Fruit fly (Drosophila melanogaster) whole organism, embryonic: Measurements from ENCODE around the gene E2f2.

Source experiments
- Aef1 ChIP-seq: fragments of 200-800 bp; sonication (Bioruptor generic); IDR thresholded peaks from 3 replicates; pipeline ENCODE4 v1.3.6; 2022; ENCODE audit warnings: missing biosample characterization, missing genetic modification characterization
- Antp ChIP-seq: fragments of 200-800 bp; sonication (Bioruptor generic); optimal IDR thresholded peaks from 3 replicates; lab custom pipeline; 2016; ENCODE audit warnings: missing biosample characterization, missing genetic modification characterization
- Atf-2 ChIP-seq: fragments of 200-800 bp; sonication (Bioruptor generic); optimal IDR thresholded peaks from 2 replicates; lab custom pipeline; 2016; ENCODE audit warnings: missing biosample characterization, missing genetic modification characterization
- Blimp-1 ChIP-seq: fragments of 200-800 bp; sonication (Bioruptor generic); optimal IDR thresholded peaks from 3 replicates; lab custom pipeline; 2018; ENCODE audit warnings: missing biosample characterization, missing genetic modification characterization, mild to moderate bottlenecking, moderate library complexity, missing genetic modification reagents
- CG10654 ChIP-seq: fragments of 200-800 bp; sonication (Bioruptor generic); optimal IDR thresholded peaks from 2 replicates; lab custom pipeline; 2016; ENCODE audit warnings: missing biosample characterization, missing genetic modification characterization
- CG1647 ChIP-seq: fragments of 200-800 bp; sonication (Bioruptor generic); optimal IDR thresholded peaks from 3 replicates; lab custom pipeline; 2016; ENCODE audit warnings: missing biosample characterization, missing genetic modification characterization
- CG31365 ChIP-seq: fragments of 200-800 bp; sonication (Bioruptor generic); optimal IDR thresholded peaks from 2 replicates; lab custom pipeline; 2018; ENCODE audit warnings: missing biosample characterization, mild to moderate bottlenecking, missing genetic modification characterization
- CG3726 ChIP-seq: fragments of 200-800 bp; sonication (Bioruptor generic); IDR thresholded peaks from 3 replicates; pipeline ENCODE4, ENCODE4 v1.3.6; 2022; ENCODE audit warnings: missing biosample characterization, missing genetic modification characterization
- CG42726 ChIP-seq: fragments of 200-800 bp; sonication (Bioruptor generic); IDR thresholded peaks from 2 replicates; pipeline ENCODE4 v1.3.6; 2022; ENCODE audit warnings: missing biosample characterization, missing genetic modification characterization; ENCODE audit not compliant: partially characterized antibody
- CG4404 ChIP-seq: fragments of 200-800 bp; sonication (Bioruptor generic); IDR thresholded peaks from 2 replicates; pipeline ENCODE4 v1.3.6; 2022; ENCODE audit warnings: missing biosample characterization, missing genetic modification characterization
- CG4730 ChIP-seq: fragments of 200-800 bp; sonication (Bioruptor generic); IDR thresholded peaks from 2 replicates; pipeline ENCODE4 v1.3.6; 2022; ENCODE audit warnings: missing biosample characterization, missing genetic modification characterization
- CG6683 ChIP-seq: fragments of 200-800 bp; sonication (Bioruptor generic); optimal IDR thresholded peaks from 2 replicates; lab custom pipeline; 2017; ENCODE audit warnings: missing biosample characterization, mild to moderate bottlenecking, missing genetic modification characterization, missing genetic modification reagents
- CG9932 ChIP-seq: fragments of 200-800 bp; sonication (Bioruptor generic); IDR thresholded peaks from 2 replicates; pipeline ENCODE4 v1.3.6; 2022; ENCODE audit warnings: missing biosample characterization, missing genetic modification characterization
- Chrac-16 ChIP-seq: fragments of 200-800 bp; sonication (Bioruptor generic); optimal IDR thresholded peaks from 3 replicates; lab custom pipeline; 2016; ENCODE audit warnings: missing biosample characterization, missing genetic modification characterization
- Dek ChIP-seq: fragments of 200-800 bp; sonication (Bioruptor generic); optimal IDR thresholded peaks from 3 replicates; lab custom pipeline; 2019; ENCODE audit warnings: missing biosample characterization, mild to moderate bottlenecking, missing genetic modification characterization, moderate library complexity
- Dip3 ChIP-seq: fragments of 200-800 bp; sonication (Bioruptor generic); optimal IDR thresholded peaks from 3 replicates; lab custom pipeline; 2016; ENCODE audit warnings: missing biosample characterization, missing genetic modification characterization
- Doc2 ChIP-seq: fragments of 200-800 bp; sonication (Bioruptor generic); IDR thresholded peaks from 2 replicates; pipeline ENCODE4 v1.3.6; 2022; ENCODE audit warnings: missing biosample characterization, missing genetic modification characterization
- Elba2 ChIP-seq: fragments of 200-800 bp; sonication (Bioruptor generic); optimal IDR thresholded peaks from 3 replicates; lab custom pipeline; 2016; ENCODE audit warnings: missing biosample characterization, missing genetic modification characterization
- Fer2 ChIP-seq: fragments of 200-800 bp; sonication (Bioruptor generic); optimal IDR thresholded peaks from 2 replicates; lab custom pipeline; 2018; ENCODE audit warnings: missing biosample characterization, mild to moderate bottlenecking, missing genetic modification characterization, moderate library complexity
- HLH4C ChIP-seq: fragments of 200-800 bp; sonication (Bioruptor generic); IDR thresholded peaks from 3 replicates; pipeline ENCODE4 v1.3.6; 2022; ENCODE audit warnings: missing biosample characterization, missing genetic modification characterization; ENCODE audit not compliant: partially characterized antibody
- Hr3 ChIP-seq: fragments of 200-800 bp; sonication (Bioruptor generic); optimal IDR thresholded peaks from 3 replicates; lab custom pipeline; 2016; ENCODE audit warnings: missing biosample characterization, missing genetic modification characterization
- Jarid2 ChIP-seq: fragments of 200-800 bp; sonication (Bioruptor generic); optimal IDR thresholded peaks from 3 replicates; lab custom pipeline; 2017; ENCODE audit warnings: mild to moderate bottlenecking, missing biosample characterization, missing genetic modification reagents, missing genetic modification characterization
- Lpt ChIP-seq: fragments of >200 bp; optimal IDR thresholded peaks from 2 replicates; lab custom pipeline; 2018; ENCODE audit warnings: missing biosample characterization, missing genetic modification characterization
- MBD-R2 ChIP-seq: fragments of 200-800 bp; sonication (Bioruptor generic); IDR thresholded peaks from 2 replicates; pipeline ENCODE4 v1.3.6; 2022; ENCODE audit warnings: missing biosample characterization, missing genetic modification characterization
- Nf-YA ChIP-seq: fragments of 200-800 bp; sonication (Bioruptor generic); IDR thresholded peaks from 2 replicates; pipeline ENCODE4 v1.3.6; 2022; ENCODE audit warnings: missing biosample characterization, missing genetic modification characterization
- Nf-YB ChIP-seq: fragments of 200-800 bp; sonication (Bioruptor generic); optimal IDR thresholded peaks from 3 replicates; lab custom pipeline; 2019; ENCODE audit warnings: missing biosample characterization, mild to moderate bottlenecking, missing genetic modification characterization, moderate library complexity
- Ravus ChIP-seq: fragments of 200-800 bp; sonication (Bioruptor generic); IDR thresholded peaks from 2 replicates; pipeline ENCODE4 v1.3.6; 2022; ENCODE audit warnings: missing biosample characterization, missing genetic modification characterization
- Scr ChIP-seq: fragments of 200-800 bp; sonication (Bioruptor generic); IDR thresholded peaks from 2 replicates; pipeline ENCODE4 v1.3.6; 2022; ENCODE audit warnings: missing biosample characterization, missing genetic modification characterization; ENCODE audit not compliant: partially characterized antibody
- Ssrp ChIP-seq: fragments of 200-800 bp; sonication (Bioruptor generic); optimal IDR thresholded peaks from 2 replicates; lab custom pipeline; 2018; ENCODE audit warnings: missing biosample characterization, mild to moderate bottlenecking, missing genetic modification characterization, moderate library complexity
- Stat92E ChIP-seq, 3 experiments: fragments of >200 bp in 2 of 3; fragments of 200-800 bp in 1 of 3; sonication (Bioruptor generic) in 1 of 3; optimal IDR thresholded peaks; 2 replicates each; lab custom pipeline; 2017 to 2019; ENCODE audit warnings: missing biosample characterization in 3 of 3, missing genetic modification characterization in 3 of 3, mild to moderate bottlenecking in 1 of 3, moderate library complexity in 1 of 3
- TFAM ChIP-seq: fragments of 200-800 bp; sonication (Bioruptor generic); optimal IDR thresholded peaks from 2 replicates; lab custom pipeline; 2017; ENCODE audit warnings: missing biosample characterization, missing genetic modification characterization, inconsistent platforms
- bbx ChIP-seq: fragments of 200-800 bp; sonication (Bioruptor generic); IDR thresholded peaks from 2 replicates; pipeline ENCODE4 v1.3.6; 2022; ENCODE audit warnings: missing biosample characterization, missing genetic modification characterization; ENCODE audit not compliant: partially characterized antibody
- btn ChIP-seq: fragments of 200-800 bp; sonication (Bioruptor generic); optimal IDR thresholded peaks from 2 replicates; lab custom pipeline; 2016; ENCODE audit warnings: missing biosample characterization, missing genetic modification characterization
- chinmo ChIP-seq: fragments of 200-800 bp; sonication (Bioruptor generic); IDR thresholded peaks from 4 replicates; pipeline ENCODE4 v1.3.6; 2022; ENCODE audit warnings: missing biosample characterization, missing genetic modification characterization; ENCODE audit not compliant: partially characterized antibody
- da ChIP-seq: fragments of 200-800 bp; sonication (Bioruptor generic); optimal IDR thresholded peaks from 2 replicates; lab custom pipeline; 2016; ENCODE audit warnings: missing biosample characterization, missing genetic modification characterization
- dmrt99B ChIP-seq: fragments of 200-800 bp; sonication (Bioruptor generic); optimal IDR thresholded peaks from 2 replicates; lab custom pipeline; 2018; ENCODE audit warnings: missing biosample characterization, mild to moderate bottlenecking, missing genetic modification characterization, moderate library complexity
- fd3F ChIP-seq: fragments of 200-800 bp; sonication (Bioruptor generic); optimal IDR thresholded peaks from 2 replicates; lab custom pipeline; 2018; ENCODE audit warnings: missing biosample characterization, mild to moderate bottlenecking, missing genetic modification characterization, moderate library complexity
- ftz-f1 ChIP-seq: fragments of 200-800 bp; sonication (Bioruptor generic); optimal IDR thresholded peaks from 2 replicates; lab custom pipeline; 2016; ENCODE audit warnings: missing biosample characterization, missing genetic modification characterization
- fu2 ChIP-seq: fragments of 200-800 bp; sonication (Bioruptor generic); optimal IDR thresholded peaks from 2 replicates; lab custom pipeline; 2016; ENCODE audit warnings: missing biosample characterization, missing genetic modification characterization
- ham ChIP-seq: fragments of 200-800 bp; sonication (Bioruptor generic); IDR thresholded peaks from 2 replicates; pipeline ENCODE4 v1.3.6; 2022; ENCODE audit warnings: missing biosample characterization, missing genetic modification characterization
- hth ChIP-seq: fragments of >200 bp; optimal IDR thresholded peaks from 2 replicates; lab custom pipeline; 2017; ENCODE audit warnings: inconsistent platforms
- insv ChIP-seq, 2 experiments: fragments of 200-800 bp; sonication (Bioruptor generic); optimal IDR thresholded peaks; 3 replicates each; lab custom pipeline; 2016 to 2018; ENCODE audit warnings: missing biosample characterization in 2 of 2, missing genetic modification characterization in 2 of 2
- lmd ChIP-seq: fragments of 200-800 bp; sonication (Bioruptor generic); IDR thresholded peaks from 2 replicates; pipeline ENCODE4 v1.3.6; 2022; ENCODE audit warnings: missing biosample characterization, missing genetic modification characterization
- nom ChIP-seq: fragments of 200-800 bp; sonication (Bioruptor generic); optimal IDR thresholded peaks from 2 replicates; lab custom pipeline; 2017; ENCODE audit warnings: missing biosample characterization, missing genetic modification characterization, mild to moderate bottlenecking, moderate library complexity, missing genetic modification reagents
- otp ChIP-seq: fragments of 200-800 bp; sonication (Bioruptor generic); IDR thresholded peaks from 3 replicates; pipeline ENCODE4, ENCODE4 v1.3.6; 2022; ENCODE audit warnings: missing biosample characterization, missing genetic modification characterization
- psq ChIP-seq: fragments of 200-800 bp; sonication (Bioruptor generic); optimal IDR thresholded peaks from 2 replicates; lab custom pipeline; 2017; ENCODE audit warnings: missing biosample characterization, missing genetic modification characterization
- sens ChIP-seq: fragments of 200-800 bp; sonication (Bioruptor generic); peaks from one replicate; lab custom pipeline; 2016; ENCODE audit warnings: missing biosample characterization, missing genetic modification characterization
- sisA ChIP-seq: fragments of 200-800 bp; sonication (Bioruptor generic); IDR thresholded peaks from 2 replicates; pipeline ENCODE4 v1.3.6; 2022; ENCODE audit warnings: missing biosample characterization, missing genetic modification characterization
- sqz ChIP-seq: fragments of 200-800 bp; sonication (Bioruptor generic); optimal IDR thresholded peaks from 3 replicates; lab custom pipeline; 2018; ENCODE audit warnings: missing biosample characterization, mild to moderate bottlenecking, missing genetic modification characterization
- tin ChIP-seq: fragments of 200-800 bp; sonication (Bioruptor generic); optimal IDR thresholded peaks from 3 replicates; lab custom pipeline; 2016; ENCODE audit warnings: missing biosample characterization, missing genetic modification characterization
- wor ChIP-seq: fragments of 200-800 bp; sonication (Bioruptor generic); IDR thresholded peaks from 2 replicates; pipeline ENCODE4 v1.3.6; 2022; ENCODE audit warnings: missing biosample characterization, missing genetic modification characterization
- z ChIP-seq: fragments of 200-800 bp; sonication (Bioruptor generic); IDR thresholded peaks from 3 replicates; pipeline ENCODE4 v1.3.6; 2022; ENCODE audit warnings: missing biosample characterization, missing genetic modification characterization

E2f2 gene

DNA sequence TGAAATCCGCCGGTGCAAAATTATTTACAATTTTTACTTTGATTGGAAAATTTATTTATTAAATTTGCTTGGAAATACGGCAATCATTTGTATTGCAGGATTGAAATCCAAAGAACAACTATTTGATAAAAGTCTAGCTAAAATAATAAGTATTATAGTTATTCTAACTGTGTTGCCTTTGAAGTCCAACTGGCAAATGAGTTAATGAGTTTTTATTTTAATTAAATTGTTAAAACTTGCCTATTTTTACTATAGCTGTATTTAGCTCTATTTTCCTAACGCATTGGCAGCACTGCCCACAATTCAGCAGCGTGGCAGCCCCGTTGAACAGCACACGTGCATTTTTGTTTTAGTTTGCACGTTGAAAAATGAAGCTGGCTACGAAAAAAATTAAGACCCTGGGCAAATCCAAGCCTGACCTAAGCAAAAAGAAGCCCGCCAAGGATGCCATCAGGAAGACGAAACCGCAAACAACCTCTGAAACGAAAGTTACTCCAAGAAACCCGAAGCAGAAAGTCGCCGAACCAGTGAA is 6.8 kb upstream of the E2f2 start, which contains the start of gene Noc2 (continued):
- no peak for TF ChIP-seq TFAM (GFP tag; lab: Kevin White, UChicago)
- peak; percentile 39 for TF ChIP-seq sens (GFP tag; lab: Kevin White, UChicago)
- no peak for TF ChIP-seq bbx (GFP tag; lab: Robert Waterston, UW)
- TF ChIP-seq lmd (GFP tag; lab: Robert Waterston, UW), result peak; percentile 63
- TF ChIP-seq Fer2 (tag; lab: Kevin White, UChicago), result no peak
- no peak for TF ChIP-seq Dek (tag; lab: Kevin White, UChicago)
- no peak for TF ChIP-seq Scr (GFP tag; lab: Robert Waterston, UW)
- no peak for TF ChIP-seq da
- TF ChIP-seq Ravus (GFP tag; lab: Robert Waterston, UW), result no peak
- no peak for TF ChIP-seq insv (GFP tag; optimal IDR thresholded peaks at IDR 0.05; lab: Kevin White, UChicago)
- no peak for TF ChIP-seq psq (GFP tag; lab: Kevin White, UChicago)
- no peak for TF ChIP-seq HLH4C (GFP tag; lab: Robert Waterston, UW)
- TF ChIP-seq fu2 (GFP tag; lab: Kevin White, UChicago), result no peak
- peak; percentile 63 for TF ChIP-seq MBD-R2 (GFP tag; lab: Robert Waterston, UW)
- no peak for TF ChIP-seq Nf-YB
- TF ChIP-seq CG1647 (GFP tag; lab: Kevin White, UChicago), result peak; percentile 25
- TF ChIP-seq sqz (GFP tag; lab: Kevin White, UChicago), result no peak
- peak; percentile 64 for TF ChIP-seq sisA (GFP tag; lab: Robert Waterston, UW)
- TF ChIP-seq Jarid2, result no peak
- TF ChIP-seq tin (GFP tag; lab: Kevin White, UChicago), result peak; percentile 50
- peak; percentile 72 for TF ChIP-seq Hr3 (GFP tag; lab: Kevin White, UChicago)
- TF ChIP-seq z (GFP tag; lab: Robert Waterston, UW), result no peak
- peak; percentile 31 for TF ChIP-seq dmrt99B (tag; lab: Kevin White, UChicago)
- TF ChIP-seq CG31365 (tag; lab: Kevin White, UChicago), result no peak
- TF ChIP-seq Aef1 (GFP tag; lab: Robert Waterston, UW), result peak; percentile 50
- TF ChIP-seq wor, result no peak
- no peak for TF ChIP-seq CG3726 (GFP tag; lab: Robert Waterston, UW)
- no peak for TF ChIP-seq Elba2 (GFP tag; lab: Kevin White, UChicago)
- no peak for TF ChIP-seq ham (GFP tag; lab: Robert Waterston, UW)
- peak; percentile 32 for TF ChIP-seq Blimp-1 (GFP tag; lab: Kevin White, UChicago)
- peak; percentile 29 for TF ChIP-seq fd3F (GFP tag; lab: Kevin White, UChicago)
- no peak for TF ChIP-seq Doc2 (GFP tag; lab: Robert Waterston, UW)
- peak; percentile 46 for TF ChIP-seq Dip3 (GFP tag; lab: Kevin White, UChicago)
- TF ChIP-seq Ssrp (tag; lab: Kevin White, UChicago), result peak; percentile 29
- no peak for TF ChIP-seq ftz-f1
- TF ChIP-seq Lpt, result no peak
- TF ChIP-seq CG10654 (GFP tag; lab: Kevin White, UChicago), result no peak
- peak; percentile 70 for TF ChIP-seq CG9932 (GFP tag; lab: Robert Waterston, UW)
- no peak for TF ChIP-seq Atf-2 (GFP tag; lab: Kevin White, UChicago)
- TF ChIP-seq otp (GFP tag; lab: Robert Waterston, UW), result no peak
- no peak for TF ChIP-seq btn (GFP tag; lab: Kevin White, UChicago)
- TF ChIP-seq Nf-YA (GFP tag; lab: Robert Waterston, UW), result no peak
- no peak for TF ChIP-seq hth (lab: Kevin White, UChicago)
- peak; percentile 37 for TF ChIP-seq Antp (GFP tag; lab: Kevin White, UChicago)
- TF ChIP-seq chinmo, result no peak
- TF ChIP-seq nom (GFP tag; lab: Kevin White, UChicago), result no peak
- TF ChIP-seq CG4730 (GFP tag; lab: Robert Waterston, UW), result peak; percentile 20; the same call in 1 of the 2 replicates
- no peak for TF ChIP-seq CG6683
- TF ChIP-seq Chrac-16 (GFP tag; lab: Kevin White, UChicago), result peak; percentile 34
- TF ChIP-seq CG42726 (GFP tag; lab: Robert Waterston, UW), result no peak
- no peak for TF ChIP-seq Stat92E (GFP tag; optimal IDR thresholded peaks at IDR 0.05; lab: Kevin White, UChicago)
- peak; percentile 30; the same call in 1 of the 2 replicates for TF ChIP-seq CG4404
